Fruit fly (Drosophila melanogaster) whole organism, embryonic: Measurements from ENCODE around the gene CG34056.

Experiments
- Adf1 ChIP-seq: fragments of 200-800 bp; sonication (Bioruptor generic); IDR thresholded peaks from 2 replicates; pipeline ENCODE4 v1.3.6; 2022; ENCODE audit warnings: missing biosample characterization, missing genetic modification characterization
- Antp ChIP-seq: fragments of 200-800 bp; sonication (Bioruptor generic); optimal IDR thresholded peaks from 3 replicates; lab custom pipeline; 2016; ENCODE audit warnings: missing biosample characterization, missing genetic modification characterization
- Atf6 ChIP-seq: fragments of 200-800 bp; sonication (Bioruptor generic); IDR thresholded peaks from 2 replicates; pipeline ENCODE4 v1.3.6; 2022; ENCODE audit warnings: missing biosample characterization, missing genetic modification characterization
- CG10462 ChIP-seq: fragments of 200-800 bp; sonication (Bioruptor generic); optimal IDR thresholded peaks from 2 replicates; lab custom pipeline; 2016; ENCODE audit warnings: missing biosample characterization, missing genetic modification characterization
- CG11085 ChIP-seq: fragments of 200-800 bp; sonication (Bioruptor generic); IDR thresholded peaks from 2 replicates; pipeline ENCODE4 v1.3.6; 2022; ENCODE audit warnings: missing biosample characterization, missing genetic modification characterization
- CG11093 ChIP-seq: fragments of 200-800 bp; sonication (Bioruptor generic); IDR thresholded peaks from 3 replicates; pipeline ENCODE4 v1.3.6; 2022; ENCODE audit warnings: missing biosample characterization, missing genetic modification characterization
- CG12104 ChIP-seq: fragments of 200-800 bp; sonication (Bioruptor generic); optimal IDR thresholded peaks from 3 replicates; lab custom pipeline; 2016; ENCODE audit warnings: missing biosample characterization, missing genetic modification characterization
- CG12155 ChIP-seq: fragments of 200-800 bp; sonication (Bioruptor generic); optimal IDR thresholded peaks from 3 replicates; lab custom pipeline; 2016; ENCODE audit warnings: missing biosample characterization, missing genetic modification characterization
- CG13123 ChIP-seq: fragments of 200-800 bp; sonication (Bioruptor generic); optimal IDR thresholded peaks from 2 replicates; lab custom pipeline; 2016; ENCODE audit warnings: missing biosample characterization, missing genetic modification characterization
- CG1602 ChIP-seq: fragments of 200-800 bp; sonication (Bioruptor generic); optimal IDR thresholded peaks from 3 replicates; lab custom pipeline; 2016; ENCODE audit warnings: missing biosample characterization, missing genetic modification characterization
- CG17385 ChIP-seq: fragments of 200-800 bp; sonication (Bioruptor generic); optimal IDR thresholded peaks from 3 replicates; lab custom pipeline; 2018; ENCODE audit warnings: missing biosample characterization, mild to moderate bottlenecking, missing genetic modification characterization
- CG17568 ChIP-seq: fragments of 200-800 bp; sonication (Bioruptor generic); optimal IDR thresholded peaks from 2 replicates; lab custom pipeline; 2018; ENCODE audit warnings: missing biosample characterization, mild to moderate bottlenecking, missing genetic modification characterization, moderate library complexity
- CG31388 ChIP-seq: fragments of 200-800 bp; sonication (Bioruptor generic); optimal IDR thresholded peaks from 2 replicates; lab custom pipeline; 2016; ENCODE audit warnings: missing biosample characterization, missing genetic modification characterization
- CG3726 ChIP-seq: fragments of 200-800 bp; sonication (Bioruptor generic); IDR thresholded peaks from 3 replicates; pipeline ENCODE4, ENCODE4 v1.3.6; 2022; ENCODE audit warnings: missing biosample characterization, missing genetic modification characterization
- CG4617 ChIP-seq: fragments of 200-800 bp; sonication (Bioruptor generic); optimal IDR thresholded peaks from 3 replicates; lab custom pipeline; 2016; ENCODE audit warnings: missing biosample characterization, missing genetic modification characterization, borderline replicate concordance
- CG6175 ChIP-seq: fragments of 200-800 bp; sonication (Bioruptor generic); IDR thresholded peaks from 3 replicates; pipeline ENCODE4 v1.3.6; 2022; ENCODE audit warnings: missing biosample characterization, missing genetic modification characterization
- CG7357 ChIP-seq: fragments of 200-800 bp; sonication (Bioruptor generic); IDR thresholded peaks from 3 replicates; pipeline ENCODE4 v1.3.6; 2022; ENCODE audit warnings: missing biosample characterization, missing genetic modification characterization
- CG7556 ChIP-seq: fragments of 200-800 bp; sonication (Bioruptor generic); optimal IDR thresholded peaks from 2 replicates; lab custom pipeline; 2017; ENCODE audit warnings: missing biosample characterization, mild to moderate bottlenecking, missing genetic modification characterization
- CG7987 ChIP-seq: fragments of 200-800 bp; sonication (Bioruptor generic); optimal IDR thresholded peaks from 2 replicates; lab custom pipeline; 2018; ENCODE audit warnings: missing biosample characterization, mild to moderate bottlenecking, missing genetic modification characterization, moderate library complexity
- CG8281 ChIP-seq: fragments of 200-800 bp; sonication (Bioruptor generic); optimal IDR thresholded peaks from 2 replicates; lab custom pipeline; 2018; ENCODE audit warnings: missing biosample characterization, mild to moderate bottlenecking, missing genetic modification characterization, moderate library complexity
- Chrac-16 ChIP-seq: fragments of 200-800 bp; sonication (Bioruptor generic); optimal IDR thresholded peaks from 3 replicates; lab custom pipeline; 2016; ENCODE audit warnings: missing biosample characterization, missing genetic modification characterization
- D ChIP-seq, 2 experiments: fragments of 200-800 bp in 1 of 2; fragments of >200 bp in 1 of 2; sonication (Bioruptor generic) in 1 of 2; optimal IDR thresholded peaks; 2 replicates in 1 of 2; 3 replicates in 1 of 2; lab custom pipeline; 2017; ENCODE audit warnings: mild to moderate bottlenecking in 1 of 2, missing biosample characterization in 1 of 2, missing genetic modification characterization in 1 of 2, missing genetic modification reagents in 1 of 2
- Dip2 ChIP-seq: fragments of 200-800 bp; sonication (Bioruptor generic); IDR thresholded peaks from 2 replicates; pipeline ENCODE4 v1.3.6; 2022; ENCODE audit warnings: missing biosample characterization, missing genetic modification characterization
- E2f2 ChIP-seq: fragments of 200-800 bp; sonication (Bioruptor generic); IDR thresholded peaks from 2 replicates; pipeline ENCODE4 v1.3.6; 2022; ENCODE audit warnings: missing biosample characterization, missing genetic modification characterization
- Ets97D ChIP-seq: fragments of 200-800 bp; sonication (Bioruptor generic); optimal IDR thresholded peaks from 3 replicates; lab custom pipeline; 2016; ENCODE audit warnings: missing biosample characterization, missing genetic modification characterization
- Gug ChIP-seq: fragments of 200-800 bp; sonication (Bioruptor generic); IDR thresholded peaks from 4 replicates; pipeline ENCODE4 v1.3.6; 2022; ENCODE audit warnings: missing biosample characterization, missing genetic modification characterization
- HmgD ChIP-seq: fragments of 200-800 bp; sonication (Bioruptor generic); optimal IDR thresholded peaks from 3 replicates; lab custom pipeline; 2016; ENCODE audit warnings: missing biosample characterization, missing genetic modification characterization
- NC2β ChIP-seq: fragments of 200-800 bp; sonication (Bioruptor generic); optimal IDR thresholded peaks from 2 replicates; lab custom pipeline; 2016; ENCODE audit warnings: missing biosample characterization, missing genetic modification characterization
- NFAT ChIP-seq: fragments of 200-800 bp; sonication (Bioruptor generic); IDR thresholded peaks from 2 replicates; pipeline ENCODE4 v1.3.6; 2022; ENCODE audit warnings: missing biosample characterization, missing genetic modification characterization
- Nf-YB ChIP-seq: fragments of 200-800 bp; sonication (Bioruptor generic); optimal IDR thresholded peaks from 3 replicates; lab custom pipeline; 2019; ENCODE audit warnings: missing biosample characterization, mild to moderate bottlenecking, missing genetic modification characterization, moderate library complexity
- Side ChIP-seq: fragments of 200-800 bp; sonication (Bioruptor generic); optimal IDR thresholded peaks from 2 replicates; lab custom pipeline; 2016; ENCODE audit warnings: missing biosample characterization, missing genetic modification characterization
- TFAM ChIP-seq: fragments of 200-800 bp; sonication (Bioruptor generic); optimal IDR thresholded peaks from 2 replicates; lab custom pipeline; 2017; ENCODE audit warnings: missing biosample characterization, missing genetic modification characterization, inconsistent platforms
- YL-1 ChIP-seq: fragments of 200-800 bp; sonication (Bioruptor generic); optimal IDR thresholded peaks from 3 replicates; lab custom pipeline; 2017; ENCODE audit warnings: missing biosample characterization, mild to moderate bottlenecking, missing genetic modification characterization
- ash1 ChIP-seq: fragments of 200-800 bp; sonication (Bioruptor generic); optimal IDR thresholded peaks from 2 replicates; lab custom pipeline; 2018; ENCODE audit warnings: missing biosample characterization, mild to moderate bottlenecking, missing genetic modification characterization
- bigmax ChIP-seq: fragments of 200-800 bp; sonication (Bioruptor generic); optimal IDR thresholded peaks from 2 replicates; lab custom pipeline; 2018; ENCODE audit warnings: missing biosample characterization, mild to moderate bottlenecking, missing genetic modification characterization
- chm ChIP-seq: fragments of 200-800 bp; sonication (Bioruptor generic); IDR thresholded peaks from 2 replicates; pipeline ENCODE4 v1.3.6; 2022; ENCODE audit warnings: missing biosample characterization, missing genetic modification characterization
- danr ChIP-seq: fragments of 200-800 bp; sonication (Bioruptor generic); IDR thresholded peaks from 2 replicates; pipeline ENCODE4 v1.3.6; 2022; ENCODE audit warnings: missing biosample characterization, missing genetic modification characterization
- dysf ChIP-seq: fragments of 200-800 bp; sonication (Bioruptor generic); IDR thresholded peaks from 3 replicates; pipeline ENCODE4 v1.3.6; 2022; ENCODE audit warnings: missing biosample characterization, missing genetic modification characterization
- emc ChIP-seq: fragments of 200-800 bp; sonication (Bioruptor generic); optimal IDR thresholded peaks from 2 replicates; lab custom pipeline; 2016; ENCODE audit warnings: missing biosample characterization, missing genetic modification characterization
- h ChIP-seq: fragments of >200 bp; optimal IDR thresholded peaks from 2 replicates; lab custom pipeline; 2017
- her ChIP-seq: fragments of 200-800 bp; sonication (Bioruptor generic); optimal IDR thresholded peaks from 2 replicates; lab custom pipeline; 2016; ENCODE audit warnings: missing biosample characterization, missing genetic modification characterization
- insv ChIP-seq, 2 experiments: fragments of 200-800 bp; sonication (Bioruptor generic); optimal IDR thresholded peaks; 3 replicates each; lab custom pipeline; 2016 to 2018; ENCODE audit warnings: missing biosample characterization in 2 of 2, missing genetic modification characterization in 2 of 2
- jing ChIP-seq: fragments of 200-800 bp; sonication (Bioruptor generic); optimal IDR thresholded peaks from 2 replicates; lab custom pipeline; 2018; ENCODE audit warnings: missing biosample characterization, mild to moderate bottlenecking, missing genetic modification characterization
- jumu ChIP-seq: fragments of 200-800 bp; sonication (Bioruptor generic); optimal IDR thresholded peaks from 3 replicates; lab custom pipeline; 2016; ENCODE audit warnings: missing biosample characterization, missing genetic modification characterization
- kni ChIP-seq: fragments of 200-800 bp; sonication (Bioruptor generic); optimal IDR thresholded peaks from 3 replicates; lab custom pipeline; 2017; ENCODE audit warnings: mild to moderate bottlenecking, missing biosample characterization, missing genetic modification reagents, missing genetic modification characterization
- lola ChIP-seq, 3 experiments: fragments of >200 bp in 2 of 3; fragments of 200-800 bp in 1 of 3; sonication (Bioruptor generic) in 1 of 3; optimal IDR thresholded peaks; 2 replicates each; lab custom pipeline; 2017 to 2019; ENCODE audit warnings: missing biosample characterization in 3 of 3, missing genetic modification characterization in 3 of 3, mild to moderate bottlenecking in 1 of 3, moderate library complexity in 1 of 3
- mam ChIP-seq: fragments of 200-800 bp; sonication (Bioruptor generic); optimal IDR thresholded peaks from 3 replicates; lab custom pipeline; 2016; ENCODE audit warnings: missing biosample characterization, missing genetic modification characterization
- pum ChIP-seq: fragments of 200-800 bp; sonication (Bioruptor generic); optimal IDR thresholded peaks from 2 replicates; lab custom pipeline; 2016; ENCODE audit warnings: missing biosample characterization, missing genetic modification characterization
- rib ChIP-seq: fragments of 200-800 bp; sonication (Bioruptor generic); IDR thresholded peaks from 2 replicates; pipeline ENCODE4 v1.3.6; 2022; ENCODE audit warnings: missing biosample characterization, missing genetic modification characterization
- slbo ChIP-seq: fragments of 200-800 bp; sonication (Bioruptor generic); IDR thresholded peaks from 2 replicates; pipeline ENCODE4 v1.3.6; 2022; ENCODE audit warnings: missing biosample characterization, missing genetic modification characterization
- so ChIP-seq: fragments of 200-800 bp; sonication (Bioruptor generic); IDR thresholded peaks from 3 replicates; pipeline ENCODE4 v1.3.6; 2022; ENCODE audit warnings: missing biosample characterization, missing genetic modification characterization
- tap ChIP-seq: fragments of 200-800 bp; optimal IDR thresholded peaks from 3 replicates; lab custom pipeline; 2019; ENCODE audit warnings: missing biosample characterization, mild to moderate bottlenecking, missing genetic modification characterization, moderate library complexity

Gene CG34056

dm6 chr3L:904364-904763 lies 8.6 kb downstream of the CG34056 start (continued):
- TF ChIP-seq Antp (GFP tag; lab: Kevin White, UChicago) = peak; percentile 72
- TF ChIP-seq CG6175 = no peak
- TF ChIP-seq bigmax (GFP tag; lab: Kevin White, UChicago) = no peak
- TF ChIP-seq Chrac-16 = peak; percentile 46
- peak; percentile 70 for TF ChIP-seq pum (GFP tag; lab: Kevin White, UChicago)
- peak; percentile 3 for TF ChIP-seq HmgD (GFP tag; lab: Kevin White, UChicago)
- TF ChIP-seq dysf (GFP tag; lab: Robert Waterston, UW) = peak; percentile 56; the same call in 2 of the 3 replicates
- peak; percentile 65 for TF ChIP-seq jumu
- TF ChIP-seq Ets97D (GFP tag; lab: Kevin White, UChicago) = no peak
- TF ChIP-seq kni = no peak
- no peak for TF ChIP-seq NFAT
- no peak for TF ChIP-seq CG13123 (GFP tag; lab: Kevin White, UChicago)
- peak; percentile 49 for TF ChIP-seq NC2β (GFP tag; lab: Kevin White, UChicago)
- TF ChIP-seq slbo (GFP tag; lab: Robert Waterston, UW) = peak; percentile 38; the same call in 1 of the 2 replicates
- peak; percentile 11; the same call in 1 of the 4 replicates for TF ChIP-seq Gug
- no peak for TF ChIP-seq tap
- no peak for TF ChIP-seq YL-1 (GFP tag; lab: Kevin White, UChicago)
- peak; percentile 5 for TF ChIP-seq her
- TF ChIP-seq chm = peak; percentile 72; the same call in 1 of the 2 replicates
- TF ChIP-seq lola (GFP tag; optimal IDR thresholded peaks at IDR 0.05; lab: Kevin White, UChicago) = peak in 1 of 3 experiments; percentile 80
- no peak for TF ChIP-seq rib (GFP tag; lab: Robert Waterston, UW)
- TF ChIP-seq insv (GFP tag; optimal IDR thresholded peaks at IDR 0.05; lab: Kevin White, UChicago) = no peak
- peak; percentile 60 for TF ChIP-seq Side (GFP tag; lab: Kevin White, UChicago)
- TF ChIP-seq CG17385 (GFP tag; lab: Kevin White, UChicago) = peak; percentile 52
- TF ChIP-seq jing = peak; percentile 45
- no peak for TF ChIP-seq h
- TF ChIP-seq E2f2 (GFP tag; lab: Robert Waterston, UW) = peak; percentile 15; the same call in 1 of the 2 replicates
- no peak for TF ChIP-seq CG12155 (GFP tag; lab: Kevin White, UChicago)
- no peak for TF ChIP-seq Dip2 (GFP tag; lab: Robert Waterston, UW)
- peak; percentile 24 for TF ChIP-seq CG7556 (GFP tag; lab: Kevin White, UChicago)
- no peak for TF ChIP-seq D (optimal IDR thresholded peaks at IDR 0.05; lab: Kevin White, UChicago)
- peak; percentile 74 for TF ChIP-seq D (GFP tag; optimal IDR thresholded peaks at IDR 0.05; lab: Kevin White, UChicago)
- no peak for TF ChIP-seq CG17568 (GFP tag; lab: Kevin White, UChicago)
- TF ChIP-seq mam (GFP tag; lab: Kevin White, UChicago) = no peak
- no peak for TF ChIP-seq TFAM (GFP tag; lab: Kevin White, UChicago)
- 0 out of 2 replicates have a peak, but pooled peaks have one; percentile 19 for TF ChIP-seq danr (GFP tag; lab: Robert Waterston, UW)
- peak; percentile 2 for TF ChIP-seq Nf-YB (GFP tag; lab: Kevin White, UChicago)
- TF ChIP-seq Adf1 (GFP tag; lab: Robert Waterston, UW) = no peak
- TF ChIP-seq CG10462 = peak; percentile 40
- no peak for TF ChIP-seq CG31388 (GFP tag; lab: Kevin White, UChicago)
- TF ChIP-seq CG1602 (GFP tag; lab: Kevin White, UChicago) = peak; percentile 61
- no peak for TF ChIP-seq so (GFP tag; lab: Robert Waterston, UW)
- no peak for TF ChIP-seq ash1 (GFP tag; lab: Kevin White, UChicago)
- no peak for TF ChIP-seq CG7987 (GFP tag; lab: Kevin White, UChicago)
- no peak for TF ChIP-seq emc
- TF ChIP-seq Atf6 (GFP tag; lab: Robert Waterston, UW) = no peak
- no peak for TF ChIP-seq CG3726
- no peak for TF ChIP-seq CG11085
- TF ChIP-seq CG7357 (GFP tag; lab: Robert Waterston, UW) = peak; percentile 55; the same call in 1 of the 3 replicates
- no peak for TF ChIP-seq CG12104 (GFP tag; lab: Kevin White, UChicago)
- no peak for TF ChIP-seq CG8281 (tag; lab: Kevin White, UChicago)
- TF ChIP-seq CG4617 (GFP tag; lab: Kevin White, UChicago) = peak; percentile 2
- peak; percentile 45; the same call in 1 of the 3 replicates for TF ChIP-seq CG11093
